Worm (Caenorhabditis elegans) whole organism, dauer: ENCODE measurements around the gene Y82E9BL.3.
"Not testable (repeated sequence)": the region's sequence is repeated elsewhere in the genome, so short reads cannot be mapped to it uniquely, and the experiment has no call there.

ENCODE experiments used
- unc-62 ChIP-seq: sonication (generic microtip); optimal IDR thresholded peaks from 2 replicates; lab custom pipeline; 2017; ENCODE audit warnings: missing biosample characterization, missing genetic modification reagents, missing genetic modification characterization

Y82E9BL.3 gene

DNA sequence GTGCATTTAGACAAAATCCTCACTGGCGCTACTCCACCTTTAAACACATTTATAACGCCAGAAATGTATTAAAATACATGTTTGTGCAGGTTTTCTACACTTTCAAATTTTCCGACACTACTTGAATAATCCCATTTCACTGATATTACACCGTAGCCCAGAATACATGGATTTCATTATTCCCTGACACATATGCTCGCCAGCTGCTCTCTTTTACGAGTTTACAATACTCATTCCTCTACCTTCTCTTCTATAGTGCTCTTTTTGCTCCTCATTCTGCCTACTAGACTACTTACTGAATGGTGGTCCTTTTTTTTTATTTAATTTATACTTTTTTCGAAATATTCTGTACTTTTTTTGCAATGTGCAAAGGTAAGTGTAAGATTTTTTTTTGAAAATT, 21.9 kb upstream of the Y82E9BL.3 start:
- TF ChIP-seq unc-62 (GFP tag; lab: Kevin White, UChicago), result no peak

DNA sequence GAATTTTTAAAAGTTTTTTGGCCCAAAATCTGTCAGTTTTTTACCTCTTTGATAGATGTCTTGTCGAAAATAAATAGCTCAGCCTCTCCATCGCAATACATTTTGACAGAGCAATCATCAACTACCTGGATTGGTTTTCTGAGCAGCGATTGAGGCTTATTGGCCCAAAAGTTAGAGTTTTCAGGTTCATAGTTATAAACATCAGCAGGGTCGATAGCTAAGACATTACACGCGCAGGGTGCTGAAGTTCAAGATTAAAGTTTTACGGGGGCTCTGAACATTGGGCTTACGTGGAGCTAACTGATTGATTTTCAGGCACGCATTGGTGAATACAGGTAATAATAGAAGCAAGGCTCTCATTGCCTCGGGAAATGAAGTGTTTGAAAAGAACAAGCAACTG, 9.0 kb upstream of the Y82E9BL.3 start, which contains the start of gene Y82E9BR.9:
Gene Y82E9BR.9 (minus strand): TSS at position 101 of the 400 bp plus-strand sequence.
- no peak for TF ChIP-seq unc-62 (GFP tag; lab: Kevin White, UChicago)

DNA sequence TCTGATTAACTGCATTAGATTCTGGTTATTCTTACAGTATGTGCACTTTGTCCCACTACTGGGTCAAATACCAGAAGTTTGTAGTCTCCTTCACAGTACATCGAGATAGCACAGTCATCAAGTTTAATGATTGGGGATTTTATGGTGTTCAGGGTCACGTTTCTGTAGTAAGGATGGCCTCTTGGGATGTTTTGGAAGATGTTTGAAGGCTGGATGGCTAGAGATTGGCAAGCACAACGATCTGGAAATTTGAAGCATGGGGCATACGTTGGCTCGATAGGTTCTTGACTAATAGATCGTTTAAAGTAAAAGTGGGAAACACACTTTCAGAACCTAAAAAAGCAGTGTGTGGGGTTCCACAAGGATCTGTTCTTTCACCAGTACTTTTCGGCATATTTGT, 7.3 kb upstream of the Y82E9BL.3 start, which contains the start of gene Y82E9BR.8:
Gene Y82E9BR.8 (minus strand): TSS at position 101 of the 400 bp plus-strand sequence.
- not testable (repeated sequence) for TF ChIP-seq unc-62 (GFP tag; lab: Kevin White, UChicago)

DNA sequence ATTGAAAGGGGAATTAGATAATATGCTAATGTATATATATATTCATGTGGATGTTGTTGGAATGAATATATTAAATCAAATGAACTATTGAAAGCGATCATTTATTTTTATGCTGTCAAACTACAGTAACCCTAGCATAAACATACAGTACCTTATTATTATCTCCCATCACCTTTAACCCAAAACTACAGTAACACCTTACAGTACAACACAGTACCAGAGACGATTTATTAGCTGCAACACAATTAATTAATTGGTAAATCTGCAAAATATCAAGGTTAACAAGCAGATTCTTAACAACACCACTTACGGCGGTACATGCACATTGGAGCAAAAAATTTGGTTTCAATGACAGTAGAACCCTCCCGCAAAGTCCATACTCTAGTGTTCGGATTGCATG, 4.7 kb upstream of the Y82E9BL.3 start, which contains the start of gene Y82E9BL.1:
Gene Y82E9BL.1 (minus strand): TSS at position 101 of the 400 bp plus-strand sequence.
- no peak for TF ChIP-seq unc-62 (GFP tag; lab: Kevin White, UChicago)

DNA sequence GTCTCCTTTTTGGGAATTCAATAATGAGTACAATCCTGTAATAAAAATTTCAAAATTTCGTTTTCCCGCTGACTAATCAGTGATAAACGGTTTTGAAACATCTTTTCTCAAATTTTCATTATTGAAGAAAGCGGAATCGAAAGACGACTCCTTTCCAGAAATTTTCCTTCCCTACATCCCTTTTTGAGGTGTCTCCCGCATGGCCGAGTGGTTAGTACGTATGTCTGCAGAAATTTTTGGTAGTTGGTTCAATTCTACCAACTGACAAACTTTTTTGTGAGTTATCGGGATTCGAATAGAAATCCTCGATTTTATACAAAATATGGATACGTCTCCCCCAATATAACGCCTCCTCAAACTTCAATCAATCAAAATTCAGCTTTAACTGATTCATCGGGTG, 3.9 kb upstream of the Y82E9BL.3 start:
- no peak for TF ChIP-seq unc-62 (GFP tag; lab: Kevin White, UChicago)

DNA sequence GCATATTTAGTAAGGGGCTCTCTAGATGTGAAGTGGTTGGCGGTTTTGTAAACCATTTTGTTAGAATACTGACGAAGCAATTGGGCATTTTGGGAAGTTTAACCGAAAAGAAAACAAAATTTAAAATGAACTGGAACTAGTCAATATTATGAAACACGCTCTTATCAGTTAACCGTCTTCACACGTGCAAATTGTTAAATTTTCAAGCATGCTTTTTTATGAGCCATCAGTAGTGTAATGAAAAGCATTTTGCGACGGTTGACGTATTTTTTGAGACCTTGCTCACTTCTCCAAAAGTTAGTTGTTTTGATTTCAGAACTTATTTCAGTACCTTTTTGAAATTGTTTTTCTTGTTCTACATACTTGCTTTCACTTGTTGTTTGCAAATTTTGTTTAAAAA, 1.3 kb downstream of the Y82E9BL.3 start, which contains the start of gene fbxa-25:
Gene fbxa-25 (minus strand): TSS at position 138 of the 400 bp plus-strand sequence.
- no peak for TF ChIP-seq unc-62 (GFP tag; lab: Kevin White, UChicago)

DNA sequence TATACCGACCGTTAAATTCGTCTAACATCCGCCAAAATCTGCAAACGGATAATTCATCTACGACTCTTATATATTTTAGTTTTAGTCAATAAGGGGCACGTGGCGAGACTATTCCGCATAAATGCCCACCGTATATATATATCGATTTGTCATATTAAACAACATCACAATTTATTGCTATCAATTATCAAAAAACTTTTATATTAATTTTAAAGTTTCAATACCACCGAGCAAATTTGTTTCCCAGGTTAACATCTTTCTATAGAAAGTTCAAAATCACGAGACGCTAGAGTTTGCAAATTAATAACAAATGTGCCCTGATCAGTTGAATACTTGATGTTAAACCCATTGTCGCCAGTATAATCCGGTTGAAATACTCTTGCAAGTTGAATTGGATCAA, 3.1 kb downstream of the Y82E9BL.3 start, which contains the start of gene Y82E9BL.5:
Gene Y82E9BL.5 (minus strand): TSS at position 101 of the 400 bp plus-strand sequence.
- no peak for TF ChIP-seq unc-62 (GFP tag; lab: Kevin White, UChicago)

DNA sequence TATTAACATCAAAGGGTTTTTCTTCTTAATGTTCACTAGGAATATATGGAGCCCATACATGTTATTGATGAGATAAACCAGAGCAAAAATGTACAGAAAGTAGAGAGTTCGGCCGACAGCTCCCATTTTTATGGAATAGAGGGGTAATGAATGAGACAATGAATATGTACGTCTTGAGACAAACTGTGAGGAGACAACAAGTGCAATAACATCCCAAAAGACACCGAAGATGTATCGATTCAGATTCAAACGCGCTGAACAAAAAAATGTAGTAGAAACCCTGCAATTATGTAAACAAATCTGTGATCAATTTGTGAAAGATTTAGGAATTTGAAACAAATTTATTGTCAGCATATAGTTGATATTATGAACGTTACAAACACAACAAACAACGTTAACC, 3.6 kb downstream of the Y82E9BL.3 start:
- TF ChIP-seq unc-62 (GFP tag; lab: Kevin White, UChicago), result no peak

DNA sequence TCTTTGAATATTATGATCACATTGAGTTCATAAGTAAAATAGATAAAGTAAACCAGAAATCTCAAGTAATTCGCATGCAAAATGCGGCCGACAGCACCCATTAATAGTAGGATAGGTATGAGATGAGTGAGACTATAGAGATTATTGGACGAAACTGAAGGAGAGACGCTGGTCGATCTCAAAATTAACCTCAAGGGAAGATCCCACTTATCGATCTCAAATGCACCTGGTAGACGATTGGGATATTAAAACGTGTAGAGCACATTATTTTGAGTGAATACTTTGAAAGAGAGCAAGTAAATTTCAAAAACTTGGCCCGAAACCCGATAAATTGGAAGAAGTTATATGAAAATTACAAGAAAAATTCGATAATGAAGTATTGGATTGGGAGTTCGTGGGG, 5.0 kb downstream of the Y82E9BL.3 start, which contains the start of gene Y82E9BL.6:
Gene Y82E9BL.6 (minus strand): TSS at position 101 of the 400 bp plus-strand sequence.
- no peak for TF ChIP-seq unc-62 (GFP tag; lab: Kevin White, UChicago)

DNA sequence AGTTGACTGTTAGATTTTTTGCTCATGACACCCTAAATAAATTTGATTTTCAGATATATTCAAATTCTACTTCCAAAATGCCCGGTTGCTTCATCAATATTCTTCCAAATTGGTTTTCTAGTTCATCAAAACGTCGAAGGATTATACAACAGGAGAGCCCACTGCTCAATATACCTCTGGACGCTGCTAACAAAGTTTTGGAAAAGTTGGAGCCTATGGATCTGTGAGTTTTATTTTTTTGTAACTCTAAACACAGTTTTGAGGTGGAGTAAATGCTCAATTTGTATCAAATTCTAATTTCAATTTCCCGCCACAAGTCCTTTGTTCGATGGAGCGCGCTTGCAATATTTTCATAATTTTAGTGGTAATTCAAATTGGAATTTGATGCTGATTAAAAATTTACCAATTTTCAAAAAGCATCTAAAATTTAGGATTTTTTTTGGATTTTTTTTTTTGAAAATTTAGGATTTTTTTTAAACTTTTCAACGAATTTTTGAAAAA, 7.7 kb downstream of the Y82E9BL.3 start, which contains the start of gene fbxa-27:
Gene fbxa-27 (plus strand): TSS at position 51 of the 501 bp plus-strand sequence.
- no peak for TF ChIP-seq unc-62 (GFP tag; lab: Kevin White, UChicago)

DNA sequence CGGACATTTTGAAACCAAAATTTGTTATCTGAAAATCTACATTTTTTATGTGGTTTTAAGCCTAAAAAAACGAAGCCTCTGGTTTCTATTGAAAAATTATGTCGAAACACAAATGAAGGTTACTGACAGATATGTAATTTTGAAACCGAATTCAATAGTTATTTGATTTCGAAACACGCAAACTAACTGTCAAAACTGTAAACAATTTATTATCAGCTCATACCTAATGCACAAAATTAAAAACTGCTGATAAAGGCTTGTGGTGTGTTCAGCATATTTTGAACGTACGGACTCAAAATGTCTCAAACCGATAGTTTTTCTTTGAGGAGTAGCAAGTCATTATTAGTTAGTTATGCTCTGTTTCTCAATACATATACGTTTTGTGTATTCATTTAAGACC, 8.2 kb downstream of the Y82E9BL.3 start, which contains the start of gene fbxa-26:
Gene fbxa-26 (minus strand): TSS at position 35 of the 400 bp plus-strand sequence.
- TF ChIP-seq unc-62 (GFP tag; lab: Kevin White, UChicago), result no peak

DNA sequence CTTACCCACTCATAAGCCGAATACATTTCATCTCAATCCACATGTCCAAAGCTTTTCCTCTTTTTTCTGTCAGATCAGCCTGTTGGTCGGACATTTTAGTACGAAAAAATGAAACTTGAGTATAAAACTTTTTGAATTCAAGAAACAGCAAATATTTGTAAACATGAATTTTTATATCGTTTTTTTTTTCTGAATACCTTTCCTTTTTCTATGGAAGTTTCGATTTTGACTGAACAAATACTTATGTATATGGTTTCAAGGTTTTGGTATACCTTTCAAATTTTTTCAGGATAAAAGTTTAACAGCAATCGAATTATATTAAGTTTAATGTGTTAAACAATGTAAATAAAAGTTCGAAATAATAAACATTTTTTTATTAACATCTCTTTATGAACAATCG, 10.4 kb downstream of the Y82E9BL.3 start, which contains the start of gene fbxa-5:
Gene fbxa-5 (minus strand): TSS at position 101 of the 400 bp plus-strand sequence.
- TF ChIP-seq unc-62 (GFP tag; lab: Kevin White, UChicago), result no peak

DNA sequence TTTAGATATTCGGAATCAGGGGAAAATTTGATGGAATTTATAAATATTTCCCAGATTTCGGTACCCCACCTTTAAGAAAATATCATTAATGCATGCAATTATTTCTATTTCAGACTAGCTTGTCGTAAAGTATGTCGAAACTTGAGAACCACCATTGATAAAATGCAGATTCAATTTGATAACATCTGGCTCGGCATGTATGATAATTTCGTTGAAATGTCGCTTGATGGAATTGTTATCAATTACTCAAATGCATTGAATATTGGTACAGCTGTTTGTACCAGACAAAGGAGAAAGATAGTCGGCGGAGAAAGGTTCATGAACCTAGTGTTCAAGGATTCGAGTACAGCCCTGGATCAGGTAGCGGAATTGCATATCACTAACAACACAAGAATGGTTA, 18.8 kb downstream of the Y82E9BL.3 start, which contains the start of gene Y82E9BL.19:
Gene Y82E9BL.19 (plus strand): TSS at position 123 of the 400 bp plus-strand sequence.
- TF ChIP-seq unc-62 (GFP tag; lab: Kevin White, UChicago), result no peak

DNA sequence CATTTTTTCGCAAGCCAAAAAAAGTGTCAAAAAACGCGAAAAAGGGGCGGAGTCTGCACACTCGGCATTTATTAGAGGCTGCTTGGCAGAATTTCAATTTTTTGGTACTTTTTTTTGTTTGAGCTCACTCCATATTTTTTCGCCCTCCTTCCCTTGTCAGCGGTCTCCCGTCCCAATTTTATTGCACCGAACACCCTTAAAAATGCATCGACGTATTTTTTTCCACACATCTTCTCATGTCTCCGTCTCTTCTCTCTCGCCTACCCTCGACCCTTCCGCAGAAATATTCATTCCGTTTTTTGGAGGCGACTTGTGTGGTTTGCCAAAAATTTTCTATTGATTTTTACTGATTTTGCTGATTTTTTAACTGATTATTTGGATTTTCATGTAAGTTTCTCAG, 24.2 kb downstream of the Y82E9BL.3 start, which contains the start of gene Y82E9BL.18:
Gene Y82E9BL.18 (plus strand): TSS at position 301 of the 400 bp plus-strand sequence.
- TF ChIP-seq unc-62 (GFP tag; lab: Kevin White, UChicago), result no peak

DNA sequence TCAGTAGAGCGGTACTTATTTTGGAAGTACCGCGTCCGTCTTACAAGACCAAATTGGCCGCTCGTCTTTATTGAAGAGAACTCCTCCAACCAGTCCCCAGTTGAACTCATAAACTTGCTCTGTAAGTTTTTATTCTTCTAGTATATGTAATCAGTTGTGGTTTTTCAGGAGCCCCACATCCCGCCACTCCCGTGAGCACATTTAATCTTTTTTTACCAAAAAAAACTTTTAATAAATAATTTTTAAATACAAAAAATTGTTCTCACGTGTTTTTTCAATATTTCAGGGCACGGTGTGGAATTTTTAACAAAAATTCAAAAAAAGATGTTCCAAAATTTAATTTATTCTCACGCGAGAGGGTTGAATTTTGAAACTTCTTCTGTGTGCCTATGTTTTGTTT, 26.1 kb downstream of the Y82E9BL.3 start, which contains the start of gene fbxa-14:
Gene fbxa-14 (minus strand): TSS at position 101 of the 400 bp plus-strand sequence.
- TF ChIP-seq unc-62 (GFP tag; lab: Kevin White, UChicago), result no peak

DNA sequence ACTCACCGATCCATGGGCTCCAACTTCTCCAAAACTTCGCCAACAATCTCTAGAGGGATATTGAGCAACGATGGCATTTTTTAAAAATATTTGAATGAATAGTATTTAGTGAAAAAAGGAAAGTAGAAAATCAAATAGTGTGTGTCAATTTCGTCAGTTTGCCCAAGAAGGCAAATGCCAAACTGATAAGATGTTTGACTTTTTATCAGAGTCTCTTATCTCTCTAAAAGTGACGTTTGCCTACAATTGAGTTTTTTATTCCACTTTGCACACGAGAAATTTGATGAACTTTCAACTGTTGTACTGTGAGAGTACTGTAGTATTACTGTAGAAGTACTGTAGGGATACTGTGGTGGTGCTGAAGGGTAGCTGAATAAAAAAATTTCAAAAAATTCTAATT, 27.1 kb downstream of the Y82E9BL.3 start:
- TF ChIP-seq unc-62 (GFP tag; lab: Kevin White, UChicago), result no peak
